Fruit fly (Drosophila melanogaster) whole organism, embryonic: Measurements from ENCODE around the gene Neurl4.

Experiments used
- Bgb ChIP-seq: fragments of 200-800 bp; sonication (Bioruptor generic); IDR thresholded peaks from 2 replicates; pipeline ENCODE4 v1.3.6; 2022; ENCODE audit warnings: missing biosample characterization, missing genetic modification characterization; ENCODE audit not compliant: partially characterized antibody
- Bteb2 ChIP-seq: fragments of 200-800 bp; sonication (Bioruptor generic); optimal IDR thresholded peaks from 2 replicates; lab custom pipeline; 2016; ENCODE audit warnings: missing biosample characterization, missing genetic modification characterization
- CG11456 ChIP-seq: fragments of 200-800 bp; sonication (Bioruptor generic); IDR thresholded peaks from 3 replicates; pipeline ENCODE4 v1.3.6; 2022; ENCODE audit warnings: missing biosample characterization, missing genetic modification characterization
- CG12769 ChIP-seq: fragments of 200-800 bp; sonication (Bioruptor generic); optimal IDR thresholded peaks from 2 replicates; lab custom pipeline; 2019; ENCODE audit warnings: missing biosample characterization, mild to moderate bottlenecking, missing genetic modification characterization, moderate library complexity
- CG12942 ChIP-seq: fragments of 200-800 bp; sonication (Bioruptor generic); optimal IDR thresholded peaks from 3 replicates; lab custom pipeline; 2016; ENCODE audit warnings: missing biosample characterization, missing genetic modification characterization
- CG16813 ChIP-seq: fragments of 200-800 bp; sonication (Bioruptor generic); IDR thresholded peaks from 3 replicates; pipeline ENCODE4 v1.3.6; 2022; ENCODE audit warnings: missing biosample characterization, missing genetic modification characterization; ENCODE audit not compliant: partially characterized antibody
- CG17328 ChIP-seq: fragments of 200-800 bp; sonication (Bioruptor generic); IDR thresholded peaks from 2 replicates; pipeline ENCODE4 v1.3.6; 2022; ENCODE audit warnings: missing biosample characterization, missing genetic modification characterization
- CG18262 ChIP-seq: fragments of 200-800 bp; optimal IDR thresholded peaks from 3 replicates; lab custom pipeline; 2019; ENCODE audit warnings: missing biosample characterization, mild to moderate bottlenecking, missing genetic modification characterization, moderate library complexity
- CG1832 ChIP-seq: fragments of 200-800 bp; sonication (Bioruptor generic); optimal IDR thresholded peaks from 2 replicates; lab custom pipeline; 2017; ENCODE audit warnings: missing biosample characterization, mild to moderate bottlenecking, missing genetic modification characterization, inconsistent platforms
- CG2116 ChIP-seq: fragments of 200-800 bp; sonication (Bioruptor generic); optimal IDR thresholded peaks from 3 replicates; lab custom pipeline; 2018; ENCODE audit warnings: missing biosample characterization, mild to moderate bottlenecking, missing genetic modification characterization
- CG3065 ChIP-seq: fragments of 200-800 bp; sonication (Bioruptor generic); optimal IDR thresholded peaks from 2 replicates; lab custom pipeline; 2016; ENCODE audit warnings: missing biosample characterization, missing genetic modification characterization
- CG31388 ChIP-seq: fragments of 200-800 bp; sonication (Bioruptor generic); optimal IDR thresholded peaks from 2 replicates; lab custom pipeline; 2016; ENCODE audit warnings: missing biosample characterization, missing genetic modification characterization
- CG32772 ChIP-seq: fragments of 200-800 bp; sonication (Bioruptor generic); IDR thresholded peaks from 2 replicates; pipeline ENCODE4 v1.3.6; 2022; ENCODE audit warnings: missing biosample characterization, missing genetic modification characterization
- CG3407 ChIP-seq: fragments of 200-800 bp; sonication (Bioruptor generic); optimal IDR thresholded peaks from 2 replicates; lab custom pipeline; 2018; ENCODE audit warnings: missing biosample characterization, mild to moderate bottlenecking, missing genetic modification characterization
- CG3726 ChIP-seq: fragments of 200-800 bp; sonication (Bioruptor generic); IDR thresholded peaks from 3 replicates; pipeline ENCODE4, ENCODE4 v1.3.6; 2022; ENCODE audit warnings: missing biosample characterization, missing genetic modification characterization
- CG6654 ChIP-seq: fragments of 200-800 bp; sonication (Bioruptor generic); optimal IDR thresholded peaks from 2 replicates; lab custom pipeline; 2017; ENCODE audit warnings: missing biosample characterization, mild to moderate bottlenecking, missing genetic modification characterization
- CG6689 ChIP-seq: fragments of 200-800 bp; sonication (Bioruptor generic); IDR thresholded peaks from 2 replicates; pipeline ENCODE4 v1.3.6; 2022; ENCODE audit warnings: missing biosample characterization, missing genetic modification characterization
- CG7357 ChIP-seq: fragments of 200-800 bp; sonication (Bioruptor generic); IDR thresholded peaks from 3 replicates; pipeline ENCODE4 v1.3.6; 2022; ENCODE audit warnings: missing biosample characterization, missing genetic modification characterization
- CG7839 ChIP-seq: fragments of 200-800 bp; sonication (Bioruptor generic); optimal IDR thresholded peaks from 3 replicates; lab custom pipeline; 2018; ENCODE audit warnings: missing biosample characterization, mild to moderate bottlenecking, missing genetic modification characterization, moderate library complexity
- CG7928 ChIP-seq: fragments of 200-800 bp; sonication (Bioruptor generic); optimal IDR thresholded peaks from 2 replicates; lab custom pipeline; 2017; ENCODE audit warnings: missing biosample characterization, mild to moderate bottlenecking, missing genetic modification characterization
- Dfd ChIP-seq, 2 experiments: fragments of >200 bp; optimal IDR thresholded peaks; 2 replicates each; lab custom pipeline; 2017; ENCODE audit warnings: missing biosample characterization in 2 of 2, missing genetic modification characterization in 2 of 2
- Dll ChIP-seq: fragments of 200-800 bp; sonication (Bioruptor generic); IDR thresholded peaks from 4 replicates; pipeline ENCODE4 v1.3.6; 2022; ENCODE audit warnings: missing biosample characterization, missing genetic modification characterization; ENCODE audit not compliant: partially characterized antibody
- Drgx ChIP-seq: fragments of 200-800 bp; sonication (Bioruptor generic); IDR thresholded peaks from 2 replicates; pipeline ENCODE4 v1.3.6; 2022; ENCODE audit warnings: missing biosample characterization, missing genetic modification characterization
- HLH4C ChIP-seq: fragments of 200-800 bp; sonication (Bioruptor generic); IDR thresholded peaks from 3 replicates; pipeline ENCODE4 v1.3.6; 2022; ENCODE audit warnings: missing biosample characterization, missing genetic modification characterization; ENCODE audit not compliant: partially characterized antibody
- HLH54F ChIP-seq: fragments of 200-800 bp; sonication (Bioruptor generic); optimal IDR thresholded peaks from 3 replicates; lab custom pipeline; 2016; ENCODE audit warnings: missing biosample characterization, missing genetic modification characterization
- Hey ChIP-seq: fragments of 200-800 bp; sonication (Bioruptor generic); optimal IDR thresholded peaks from 3 replicates; lab custom pipeline; 2018; ENCODE audit warnings: missing biosample characterization, mild to moderate bottlenecking, missing genetic modification characterization
- HmgD ChIP-seq: fragments of 200-800 bp; sonication (Bioruptor generic); optimal IDR thresholded peaks from 3 replicates; lab custom pipeline; 2016; ENCODE audit warnings: missing biosample characterization, missing genetic modification characterization
- Max ChIP-seq: fragments of 200-800 bp; sonication (Bioruptor generic); optimal IDR thresholded peaks from 2 replicates; lab custom pipeline; 2016; ENCODE audit warnings: missing biosample characterization, mild to moderate bottlenecking, missing genetic modification characterization
- Myb ChIP-seq: fragments of 200-800 bp; sonication (Bioruptor generic); optimal IDR thresholded peaks from 2 replicates; lab custom pipeline; 2016; ENCODE audit warnings: missing biosample characterization, missing genetic modification characterization
- Nf-YC ChIP-seq: fragments of 200-800 bp; optimal IDR thresholded peaks from 3 replicates; lab custom pipeline; 2019; ENCODE audit warnings: missing biosample characterization, mild to moderate bottlenecking, missing genetic modification characterization, moderate library complexity
- NfI ChIP-seq: fragments of 200-800 bp; sonication (Bioruptor generic); optimal IDR thresholded peaks from 3 replicates; lab custom pipeline; 2018; ENCODE audit warnings: missing biosample characterization, mild to moderate bottlenecking, missing genetic modification characterization, moderate library complexity
- Tbp ChIP-seq: fragments of >200 bp; optimal IDR thresholded peaks from 2 replicates; lab custom pipeline; 2018; ENCODE audit warnings: missing biosample characterization, missing genetic modification characterization
- ash1 ChIP-seq: fragments of 200-800 bp; sonication (Bioruptor generic); optimal IDR thresholded peaks from 2 replicates; lab custom pipeline; 2018; ENCODE audit warnings: missing biosample characterization, mild to moderate bottlenecking, missing genetic modification characterization
- bab2 ChIP-seq: fragments of 200-800 bp; sonication (Bioruptor generic); optimal IDR thresholded peaks from 2 replicates; lab custom pipeline; 2016; ENCODE audit warnings: missing biosample characterization, missing genetic modification characterization
- cas ChIP-seq: fragments of 200-800 bp; sonication (Bioruptor generic); IDR thresholded peaks from 2 replicates; pipeline ENCODE4 v1.3.6; 2022; ENCODE audit warnings: missing biosample characterization, missing genetic modification characterization
- dysf ChIP-seq: fragments of 200-800 bp; sonication (Bioruptor generic); IDR thresholded peaks from 3 replicates; pipeline ENCODE4 v1.3.6; 2022; ENCODE audit warnings: missing biosample characterization, missing genetic modification characterization
- eve ChIP-seq, 2 experiments: fragments of >200 bp; optimal IDR thresholded peaks; 2 replicates each; lab custom pipeline; 2017; ENCODE audit warnings: missing biosample characterization in 2 of 2, missing genetic modification characterization in 2 of 2
- gcm ChIP-seq: fragments of 200-800 bp; sonication (Bioruptor generic); optimal IDR thresholded peaks from 2 replicates; lab custom pipeline; 2019; ENCODE audit warnings: missing biosample characterization, mild to moderate bottlenecking, missing genetic modification characterization, moderate library complexity
- hbn ChIP-seq: fragments of 200-800 bp; sonication (Bioruptor generic); IDR thresholded peaks from 2 replicates; pipeline ENCODE4 v1.3.6; 2022; ENCODE audit warnings: missing biosample characterization, missing genetic modification characterization; ENCODE audit not compliant: partially characterized antibody
- her ChIP-seq: fragments of 200-800 bp; sonication (Bioruptor generic); optimal IDR thresholded peaks from 2 replicates; lab custom pipeline; 2016; ENCODE audit warnings: missing biosample characterization, missing genetic modification characterization
- insv ChIP-seq, 2 experiments: fragments of 200-800 bp; sonication (Bioruptor generic); optimal IDR thresholded peaks; 3 replicates each; lab custom pipeline; 2016 to 2018; ENCODE audit warnings: missing biosample characterization in 2 of 2, missing genetic modification characterization in 2 of 2
- jigr1 ChIP-seq: fragments of 200-800 bp; sonication (Bioruptor generic); IDR thresholded peaks from 3 replicates; pipeline ENCODE4 v1.3.6; 2022; ENCODE audit warnings: missing biosample characterization, missing genetic modification characterization
- schlank ChIP-seq: fragments of 200-800 bp; sonication (Bioruptor generic); optimal IDR thresholded peaks from 2 replicates; lab custom pipeline; 2018; ENCODE audit warnings: missing biosample characterization, mild to moderate bottlenecking, missing genetic modification characterization
- scrt ChIP-seq: fragments of 200-800 bp; sonication (Bioruptor generic); optimal IDR thresholded peaks from 2 replicates; lab custom pipeline; 2018; ENCODE audit warnings: missing biosample characterization, mild to moderate bottlenecking, missing genetic modification characterization, moderate library complexity
- sens-2 ChIP-seq: fragments of 200-800 bp; sonication (Bioruptor generic); IDR thresholded peaks from 2 replicates; pipeline ENCODE4 v1.3.6; 2022; ENCODE audit warnings: missing biosample characterization, missing genetic modification characterization
- sima ChIP-seq: fragments of 200-800 bp; sonication (Bioruptor generic); optimal IDR thresholded peaks from 2 replicates; lab custom pipeline; 2016; ENCODE audit warnings: missing biosample characterization, missing genetic modification characterization
- stwl ChIP-seq: fragments of 200-800 bp; sonication (Bioruptor generic); optimal IDR thresholded peaks from 3 replicates; lab custom pipeline; 2018; ENCODE audit warnings: missing biosample characterization, mild to moderate bottlenecking, missing genetic modification characterization, moderate library complexity
- unc-4 ChIP-seq: fragments of 200-800 bp; sonication (Bioruptor generic); IDR thresholded peaks from 2 replicates; pipeline ENCODE4 v1.3.6; 2022; ENCODE audit warnings: missing biosample characterization, missing genetic modification characterization; ENCODE audit not compliant: partially characterized antibody
- zen ChIP-seq: fragments of 200-800 bp; sonication (Bioruptor generic); optimal IDR thresholded peaks from 3 replicates; lab custom pipeline; 2018; ENCODE audit warnings: missing biosample characterization, mild to moderate bottlenecking, missing genetic modification characterization, moderate library complexity

Neurl4 gene

DNA sequence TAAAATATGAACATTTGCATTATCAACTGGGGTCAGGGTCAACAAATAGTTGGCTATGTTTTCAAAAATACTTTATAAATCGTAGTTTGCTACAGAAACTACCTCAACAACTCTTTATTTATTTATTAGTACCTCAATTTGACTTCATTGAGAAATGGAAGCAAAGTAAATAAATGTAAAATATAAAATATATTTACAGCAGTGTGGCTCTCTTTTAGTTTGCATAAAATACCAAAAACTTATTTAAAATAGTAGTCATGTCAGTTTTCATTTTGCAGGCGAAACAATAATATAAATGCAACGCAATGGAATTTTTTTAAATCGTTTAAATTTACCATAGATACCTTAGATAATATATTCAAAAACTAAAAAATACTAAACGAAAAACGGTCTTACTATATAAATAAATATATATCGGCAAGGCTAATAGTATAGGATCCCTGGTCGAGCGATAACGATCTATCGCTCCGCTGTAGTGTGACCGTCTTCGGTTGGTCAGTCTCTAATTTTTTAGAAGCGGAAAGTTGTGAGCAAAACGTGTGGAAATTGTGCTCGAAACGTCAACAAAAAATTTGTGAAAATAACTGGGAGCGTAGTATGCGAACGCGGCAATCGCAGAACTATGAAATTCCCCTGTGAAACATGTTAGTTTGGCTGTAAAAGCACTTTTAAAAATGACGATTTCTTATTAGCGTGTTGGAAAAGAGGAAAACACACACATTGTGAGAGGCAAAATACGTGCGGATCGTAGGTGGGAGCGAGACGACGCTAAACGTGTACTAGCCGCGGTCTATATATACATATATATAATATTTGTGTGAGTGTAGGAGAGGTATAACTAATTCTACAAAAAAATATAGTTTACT is 47.8 kb downstream of the Neurl4 start, which contains the start of the genes Nprl3 and upSET (continued):
- TF ChIP-seq jigr1 (GFP tag; lab: Robert Waterston, UW) (no peak), schlank (no peak), HmgD (GFP tag; lab: Kevin White, UChicago) (peak; percentile 9), stwl (tag; lab: Kevin White, UChicago) (peak; percentile 77), gcm (no peak), Dll (peak; percentile 90), bab2 (GFP tag; lab: Kevin White, UChicago) (no peak), CG1832 (GFP tag; lab: Kevin White, UChicago) (peak; percentile 63), CG3407 (GFP tag; lab: Kevin White, UChicago) (no peak), eve (GFP tag; optimal IDR thresholded peaks at IDR 0.05; lab: Kevin White, UChicago) (no peak), CG7839 (tag; lab: Kevin White, UChicago) (peak; percentile 16), CG12942 (GFP tag; lab: Kevin White, UChicago) (no peak), CG32772 (GFP tag; lab: Robert Waterston, UW) (no peak), CG11456 (no peak), unc-4 (GFP tag; lab: Robert Waterston, UW) (peak; percentile 85), Myb (GFP tag; lab: Kevin White, UChicago) (peak; percentile 6), hbn (GFP tag; lab: Robert Waterston, UW) (peak; percentile 80), sens-2 (GFP tag; lab: Robert Waterston, UW) (no peak), CG7928 (GFP tag; lab: Kevin White, UChicago) (peak; percentile 93), CG31388 (no peak), scrt (GFP tag; lab: Kevin White, UChicago) (no peak), insv (GFP tag; optimal IDR thresholded peaks at IDR 0.05; lab: Kevin White, UChicago) (peak in 1 of 2 experiments; percentile 27), Hey (no peak), Bgb (GFP tag; lab: Robert Waterston, UW) (peak; percentile 91), CG12769 (tag; lab: Kevin White, UChicago) (no peak), zen (tag; lab: Kevin White, UChicago) (peak; percentile 55), CG7357 (no peak), CG17328 (GFP tag; lab: Robert Waterston, UW) (no peak), HLH54F (GFP tag; lab: Kevin White, UChicago) (no peak), Max (peak; percentile 24), Bteb2 (GFP tag; lab: Kevin White, UChicago) (no peak), ash1 (GFP tag; lab: Kevin White, UChicago) (no peak), CG6654 (GFP tag; lab: Kevin White, UChicago) (no peak), CG2116 (GFP tag; lab: Kevin White, UChicago) (peak; percentile 66), Nf-YC (peak; percentile 60), CG16813 (GFP tag; lab: Robert Waterston, UW) (peak; percentile 91), CG6689 (no peak), NfI (peak; percentile 8), cas (GFP tag; lab: Robert Waterston, UW) (no peak), CG3065 (GFP tag; lab: Kevin White, UChicago) (no peak), dysf (GFP tag; lab: Robert Waterston, UW) (no peak), Dfd (GFP tag; optimal IDR thresholded peaks at IDR 0.05; lab: Kevin White, UChicago) (no peak), CG3726 (GFP tag; lab: Robert Waterston, UW) (no peak), Tbp (GFP tag; lab: Kevin White, UChicago) (no peak), CG18262 (tag; lab: Kevin White, UChicago) (peak; percentile 4), HLH4C (GFP tag; lab: Robert Waterston, UW) (peak; percentile 79), sima (GFP tag; lab: Kevin White, UChicago) (no peak), her (GFP tag; lab: Kevin White, UChicago) (no peak), Drgx (GFP tag; lab: Robert Waterston, UW) (no peak)
